Fruit fly (Drosophila melanogaster): ENCODE results near the gene stai.

stai gene

dm6 chr2L:6082157-6082645 lies 18.0 kb upstream of the stai start, which contains the start of gene Kr-h1 (continued):
- peak; percentile 11 for TF ChIP-seq gro (GFP tag; optimal IDR thresholded peaks at IDR 0.05)
- TF ChIP-seq Blimp-1 (GFP tag; optimal IDR thresholded peaks at IDR 0.05) = peak; percentile 37
- TF ChIP-seq amos (GFP tag; IDR thresholded peaks at IDR 0.05; ENCODE audit: partially characterized antibody) = peak; percentile 27; the same call in 1 of the 2 replicates
- peak; percentile 54 for TF ChIP-seq mirr (GFP tag; optimal IDR thresholded peaks at IDR 0.05)
- TF ChIP-seq scrt (GFP tag; optimal IDR thresholded peaks at IDR 0.05) = peak; percentile 14
- peak; percentile 43 for TF ChIP-seq corto (GFP tag; optimal IDR thresholded peaks at IDR 0.05)
- TF ChIP-seq Dek (tag; optimal IDR thresholded peaks at IDR 0.05) = no peak
- peak; percentile 67 for TF ChIP-seq cg (GFP tag; optimal IDR thresholded peaks at IDR 0.05)
- 0 out of 3 replicates have a peak, but pooled peaks have one; percentile 35 for TF ChIP-seq so (GFP tag; IDR thresholded peaks at IDR 0.05)
- TF ChIP-seq Scr (GFP tag; IDR thresholded peaks at IDR 0.05; ENCODE audit: partially characterized antibody) = 0 out of 2 replicates have a peak, but pooled peaks have one; percentile 12
- TF ChIP-seq sd (tag; optimal IDR thresholded peaks at IDR 0.05) = peak; percentile 65
- peak; percentile 75 for TF ChIP-seq sug (tag; optimal IDR thresholded peaks at IDR 0.05)
- no peak for TF ChIP-seq Aef1 (GFP tag; IDR thresholded peaks at IDR 0.05)
- peak; percentile 23; the same call in 1 of the 2 replicates for TF ChIP-seq Bgb (GFP tag; IDR thresholded peaks at IDR 0.05; ENCODE audit: partially characterized antibody)
- TF ChIP-seq exex (tag; optimal IDR thresholded peaks at IDR 0.05) = peak; percentile 68
- peak; percentile 96 for TF ChIP-seq chinmo (GFP tag; IDR thresholded peaks at IDR 0.05; ENCODE audit: partially characterized antibody)
- peak; percentile 44 for TF ChIP-seq ftz-f1 (GFP tag; optimal IDR thresholded peaks at IDR 0.05)
- TF ChIP-seq CG34224 (GFP tag; IDR thresholded peaks at IDR 0.05; ENCODE audit: partially characterized antibody) = peak; percentile 39; the same call in 1 of the 3 replicates
- TF ChIP-seq stc (GFP tag; IDR thresholded peaks at IDR 0.05) = 0 out of 2 replicates have a peak, but pooled peaks have one; percentile 21
- TF ChIP-seq Rfx (GFP tag; IDR thresholded peaks at IDR 0.05) = 0 out of 2 replicates have a peak, but pooled peaks have one; percentile 17
- TF ChIP-seq CG7357 (GFP tag; IDR thresholded peaks at IDR 0.05) = no peak
- TF ChIP-seq CG9932 (GFP tag; IDR thresholded peaks at IDR 0.05) = peak; percentile 17; the same call in 1 of the 2 replicates
- no peak for TF ChIP-seq jing (GFP tag; optimal IDR thresholded peaks at IDR 0.05)
- TF ChIP-seq Deaf1 (tag; optimal IDR thresholded peaks at IDR 0.05) = peak; percentile 3
- no peak for TF ChIP-seq CG12744 (GFP tag; optimal IDR thresholded peaks at IDR 0.05)

dm6 chr2L:6082936-6083627 lies 17.1 kb upstream of the stai start:
- no peak for TF ChIP-seq usp (GFP tag; optimal IDR thresholded peaks at IDR 0.05)
- TF ChIP-seq CG9797 (GFP tag; optimal IDR thresholded peaks at IDR 0.05) = no peak
- TF ChIP-seq CG31365 (tag; optimal IDR thresholded peaks at IDR 0.05) = no peak
- peak; percentile 55 for TF ChIP-seq caup (GFP tag; optimal IDR thresholded peaks at IDR 0.05; ENCODE audit: severe bottlenecking)
- no peak for TF ChIP-seq CG7928 (GFP tag; optimal IDR thresholded peaks at IDR 0.05)
- TF ChIP-seq CG3281 (GFP tag; optimal IDR thresholded peaks at IDR 0.05) = peak; percentile 32
- no peak for TF ChIP-seq Blimp-1 (GFP tag; optimal IDR thresholded peaks at IDR 0.05)
- no peak for TF ChIP-seq CG31224 (GFP tag; IDR thresholded peaks at IDR 0.05)
- TF ChIP-seq CG6813 (GFP tag; optimal IDR thresholded peaks at IDR 0.05) = no peak
- no peak for TF ChIP-seq Optix (GFP tag; IDR thresholded peaks at IDR 0.05)
- peak; percentile 25 for TF ChIP-seq CG17912 (GFP tag; optimal IDR thresholded peaks at IDR 0.05)
- peak; percentile 22 for TF ChIP-seq CG12659 (GFP tag; optimal IDR thresholded peaks at IDR 0.05)
- no peak for TF ChIP-seq Sry-β (GFP tag; optimal IDR thresholded peaks at IDR 0.05)
- peak; percentile 35 for TF ChIP-seq Sox100B (GFP tag; optimal IDR thresholded peaks at IDR 0.05)
- TF ChIP-seq da (GFP tag; optimal IDR thresholded peaks at IDR 0.05) = no peak
- TF ChIP-seq Trl (optimal IDR thresholded peaks at IDR 0.05) = peak; percentile 10 to 87
- no peak for TF ChIP-seq Trl (GFP tag; optimal IDR thresholded peaks at IDR 0.05)
- no peak for TF ChIP-seq CG43689 (GFP tag; IDR thresholded peaks at IDR 0.05)
- TF ChIP-seq vvl (GFP tag; IDR thresholded peaks at IDR 0.05) = no peak
- TF ChIP-seq CG10274 (GFP tag; optimal IDR thresholded peaks at IDR 0.05) = no peak
- TF ChIP-seq CG15073 (GFP tag; optimal IDR thresholded peaks at IDR 0.05) = no peak
- no peak for TF ChIP-seq nom (GFP tag; optimal IDR thresholded peaks at IDR 0.05)
- TF ChIP-seq abd-A (tag; optimal IDR thresholded peaks at IDR 0.05) = peak; percentile 66
- no peak for TF ChIP-seq E2f2 (GFP tag; IDR thresholded peaks at IDR 0.05)
- peak; percentile 60 for TF ChIP-seq cg (GFP tag; optimal IDR thresholded peaks at IDR 0.05)
- 0 out of 2 replicates have a peak, but pooled peaks have one; percentile 7 for TF ChIP-seq CG9932 (GFP tag; IDR thresholded peaks at IDR 0.05)

Measured in whole organism, embryonic.